Fruit fly (Drosophila melanogaster) whole organism, embryonic: ENCODE data around the gene mRpL51.

Experiments
- Abd-B ChIP-seq: fragments of 200-800 bp; sonication (Bioruptor generic); optimal IDR thresholded peaks from 2 replicates; lab custom pipeline; 2018; ENCODE audit warnings: missing biosample characterization, mild to moderate bottlenecking, missing genetic modification characterization, moderate library complexity
- CG12236 ChIP-seq: fragments of 200-800 bp; sonication (Bioruptor generic); optimal IDR thresholded peaks from 2 replicates; lab custom pipeline; 2016; ENCODE audit warnings: missing biosample characterization, missing genetic modification characterization
- CG17802 ChIP-seq: fragments of 200-800 bp; sonication (Bioruptor generic); optimal IDR thresholded peaks from 2 replicates; lab custom pipeline; 2018; ENCODE audit warnings: missing biosample characterization, mild to moderate bottlenecking, missing genetic modification characterization, moderate library complexity
- CG2202 ChIP-seq: fragments of 200-800 bp; sonication (Bioruptor generic); optimal IDR thresholded peaks from 2 replicates; lab custom pipeline; 2018; ENCODE audit warnings: missing biosample characterization, mild to moderate bottlenecking, missing genetic modification characterization
- CG6689 ChIP-seq: fragments of 200-800 bp; sonication (Bioruptor generic); IDR thresholded peaks from 2 replicates; pipeline ENCODE4 v1.3.6; 2022; ENCODE audit warnings: missing biosample characterization, missing genetic modification characterization
- CG6765 ChIP-seq: fragments of 200-800 bp; sonication (Bioruptor generic); optimal IDR thresholded peaks from 3 replicates; lab custom pipeline; 2017; ENCODE audit warnings: missing biosample characterization, mild to moderate bottlenecking, missing genetic modification characterization
- CG8359 ChIP-seq: fragments of 200-800 bp; sonication (Bioruptor generic); optimal IDR thresholded peaks from 2 replicates; lab custom pipeline; 2017; ENCODE audit warnings: missing biosample characterization, mild to moderate bottlenecking, missing genetic modification characterization, borderline replicate concordance
- D ChIP-seq, 2 experiments: fragments of 200-800 bp in 1 of 2; fragments of >200 bp in 1 of 2; sonication (Bioruptor generic) in 1 of 2; optimal IDR thresholded peaks; 2 replicates in 1 of 2; 3 replicates in 1 of 2; lab custom pipeline; 2017; ENCODE audit warnings: mild to moderate bottlenecking in 1 of 2, missing biosample characterization in 1 of 2, missing genetic modification characterization in 1 of 2, missing genetic modification reagents in 1 of 2
- ara ChIP-seq: fragments of 200-800 bp; sonication (Bioruptor generic); IDR thresholded peaks from 2 replicates; pipeline ENCODE4 v1.3.6; 2022; ENCODE audit warnings: missing biosample characterization, missing genetic modification characterization
- shn ChIP-seq: fragments of 200-800 bp; sonication (Bioruptor generic); optimal IDR thresholded peaks from 3 replicates; lab custom pipeline; 2016; ENCODE audit warnings: missing biosample characterization, missing genetic modification characterization
- sna ChIP-seq: fragments of 200-800 bp; sonication (Bioruptor generic); IDR thresholded peaks from 2 replicates; pipeline ENCODE4 v1.3.6; 2022; ENCODE audit warnings: missing biosample characterization, missing genetic modification characterization; ENCODE audit not compliant: partially characterized antibody
- unpg ChIP-seq: fragments of 200-800 bp; sonication (Bioruptor generic); optimal IDR thresholded peaks from 3 replicates; lab custom pipeline; 2018; ENCODE audit warnings: missing biosample characterization, mild to moderate bottlenecking, missing genetic modification characterization, moderate library complexity

- TF ChIP-seq CG8359 (GFP tag; lab: Kevin White, UChicago): peak; percentile 84
- TF ChIP-seq Abd-B (GFP tag; lab: Kevin White, UChicago): peak; percentile 89
- no peak for TF ChIP-seq shn
- peak; percentile 75 for TF ChIP-seq ara (GFP tag; lab: Robert Waterston, UW)
- peak; percentile 85 for TF ChIP-seq CG6689 (GFP tag; lab: Robert Waterston, UW)
- peak; percentile 52 for TF ChIP-seq CG17802 (tag; lab: Kevin White, UChicago)
- no peak for TF ChIP-seq D (optimal IDR thresholded peaks at IDR 0.05; lab: Kevin White, UChicago)
- peak; percentile 94 for TF ChIP-seq D (GFP tag; optimal IDR thresholded peaks at IDR 0.05; lab: Kevin White, UChicago)
- no peak for TF ChIP-seq sna (GFP tag; lab: Robert Waterston, UW)
- peak; percentile 63 for TF ChIP-seq unpg (GFP tag; lab: Kevin White, UChicago)
- TF ChIP-seq CG6765 (GFP tag; lab: Kevin White, UChicago): peak; percentile 94
- peak; percentile 81 for TF ChIP-seq CG2202 (tag; lab: Kevin White, UChicago)
- no peak for TF ChIP-seq CG12236 (GFP tag; lab: Kevin White, UChicago)
Measured at dm6 chr2L:8535394-8536176, 18.4 kb upstream of the mRpL51 start.
